Worm (Caenorhabditis elegans): Measurements from ENCODE around the gene scrm-3.
A peak's percentile ranks its signal among the peaks of the same experiment; 100 is the strongest.

Gene scrm-3

ce11 chrV:3315308-3315707, 41.7 kb downstream of the scrm-3 start, which contains the start of gene arrd-19:
arrd-19 (minus strand) TSS chrV:3315516.
- TF ChIP-seq pax-1 (tag; optimal IDR thresholded peaks at IDR 0.05) (peak; percentile 8), fax-1 (tag; optimal IDR thresholded peaks at IDR 0.05) (no peak)

ce11 chrV:3312067-3312666, 44.8 kb downstream of the scrm-3 start, which contains the start of gene arrd-18:
arrd-18 (minus strand) TSS chrV:3312117.
- TF ChIP-seq pat-9 (tag; optimal IDR thresholded peaks at IDR 0.05): no peak
- TF ChIP-seq ceh-14 (tag; optimal IDR thresholded peaks at IDR 0.05): peak; percentile 15

- no peak for TF ChIP-seq unc-3 (GFP tag; conservative IDR thresholded peaks at IDR 0.05)
- TF ChIP-seq unc-3 (tag; optimal IDR thresholded peaks at IDR 0.05): no peak
Measured at ce11 chrV:3308169-3308568, 48.8 kb downstream of the scrm-3 start, which contains the start of gene srbc-3. srbc-3 (plus strand) TSS chrV:3308469.

Measured in whole organism, late embryonic.